Worm (Caenorhabditis elegans) whole organism, late embryonic: ENCODE measurements around the gene lst-2.

ENCODE experiments used
- ceh-30 ChIP-seq: fragments of 150-350 bp; optimal IDR thresholded peaks from 2 replicates; lab custom pipeline; 2014; ENCODE audit warnings: missing biosample characterization, missing genetic modification characterization
- tbx-2 ChIP-seq: sonication (generic microtip); optimal IDR thresholded peaks from 2 replicates; lab custom pipeline; 2016; ENCODE audit warnings: missing genetic modification characterization, missing compliant biosample characterization

DNA sequence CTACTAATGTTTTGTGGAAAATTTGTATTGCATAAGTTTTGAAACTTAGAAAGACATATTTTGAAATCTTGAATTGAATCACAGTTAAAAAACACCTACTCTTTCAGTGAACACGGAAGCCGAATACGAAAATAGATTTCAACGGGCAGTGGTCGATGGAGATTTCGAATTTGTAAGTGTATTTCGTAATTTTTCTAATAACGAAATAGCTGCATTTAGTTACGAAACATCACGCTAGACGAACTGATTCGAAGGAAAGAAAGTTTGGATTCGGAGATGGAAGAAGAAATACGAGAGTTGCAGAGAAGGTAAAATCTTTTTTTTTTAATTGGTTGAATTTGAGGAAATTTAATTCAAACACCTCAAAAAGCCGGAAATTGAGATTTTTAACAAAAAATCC, 40.4 kb downstream of the lst-2 start:
- TF ChIP-seq tbx-2 (no peak), ceh-30 (tag; lab: Kevin White, UChicago) (no peak)
